Worm (Caenorhabditis elegans): ENCODE results near the gene acox-1.5.

DNA sequence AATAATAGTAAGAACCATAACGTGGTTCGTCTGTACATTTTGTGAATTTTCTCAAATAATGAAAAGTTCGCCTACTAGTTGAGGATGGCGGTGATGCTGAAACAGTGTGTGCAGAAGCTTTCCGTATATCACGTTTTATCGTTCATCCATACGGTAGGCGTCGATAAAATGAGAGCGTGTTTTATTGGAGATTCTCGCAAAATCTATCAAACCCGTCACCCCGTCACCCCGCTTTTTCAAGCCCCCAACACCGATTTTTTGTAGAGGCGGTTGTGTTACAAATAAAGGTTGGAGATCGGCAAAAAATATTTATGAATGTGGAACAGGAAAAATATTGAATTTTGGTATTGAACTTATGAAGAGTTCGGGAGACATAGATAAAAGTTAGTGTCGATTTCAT, 16.7 kb upstream of the acox-1.5 start, which contains the start of gene clec-161:
- TF ChIP-seq unc-62 (GFP tag; optimal IDR thresholded peaks at IDR 0.05) (no peak), Y53G8AR.9 (GFP tag; conservative IDR thresholded peaks at IDR 0.05) (no peak)
